Fruit fly (Drosophila melanogaster) whole organism, pupa: ENCODE results near the gene ca.
A peak's percentile ranks its signal among the peaks of the same experiment; 100 is the strongest.

Experiments used
- CG10348 ChIP-seq: fragments of 200-800 bp; sonication (Bioruptor generic); IDR thresholded peaks from 2 replicates; pipeline ENCODE4 v1.3.6; 2022; ENCODE audit warnings: missing biosample characterization, missing genetic modification characterization
- CG8159 ChIP-seq: fragments of 200-800 bp; sonication (Bioruptor generic); optimal IDR thresholded peaks from 3 replicates; lab custom pipeline; 2018; ENCODE audit warnings: missing biosample characterization, mild to moderate bottlenecking, missing genetic modification characterization, moderate library complexity
- CG8301 ChIP-seq: fragments of 200-800 bp; sonication (Bioruptor generic); optimal IDR thresholded peaks from 2 replicates; lab custom pipeline; 2018; ENCODE audit warnings: missing biosample characterization, mild to moderate bottlenecking, missing genetic modification characterization
- EcR ChIP-seq: fragments of 200-800 bp; sonication (Bioruptor generic); optimal IDR thresholded peaks from 3 replicates; lab custom pipeline; 2019; ENCODE audit warnings: missing biosample characterization, missing genetic modification characterization, mild to moderate bottlenecking, moderate library complexity, missing genetic modification reagents
- Pif1A ChIP-seq: fragments of 200-800 bp; sonication (Bioruptor generic); optimal IDR thresholded peaks from 3 replicates; lab custom pipeline; 2016; ENCODE audit warnings: missing biosample characterization, missing genetic modification characterization

DNA sequence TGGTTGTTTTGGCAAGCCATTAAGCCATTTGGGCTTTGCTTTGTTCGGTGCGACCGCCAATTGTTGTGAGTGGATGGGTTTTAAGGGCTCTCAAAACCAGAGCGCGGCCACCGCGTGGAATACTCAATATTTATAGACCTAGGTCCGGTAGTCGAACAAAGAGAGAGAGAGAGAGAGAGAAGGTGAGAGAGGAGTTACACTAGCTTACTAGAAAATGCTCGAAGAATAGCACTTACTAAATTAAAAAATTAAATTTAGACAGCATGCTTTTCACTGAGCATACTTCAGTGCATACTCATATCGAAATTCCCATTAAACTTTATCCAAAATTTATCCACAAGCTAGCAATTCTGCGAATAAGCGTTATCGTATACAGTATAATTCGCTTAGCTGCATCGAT lies 46.6 kb upstream of the ca start:
- TF ChIP-seq Pif1A (GFP tag; lab: Kevin White, UChicago) (no peak), CG8301 (tag; lab: Kevin White, UChicago) (no peak), CG10348 (GFP tag; lab: Robert Waterston, UW) (no peak), CG8159 (tag; lab: Kevin White, UChicago) (peak; percentile 24), EcR (GFP tag; lab: Kevin White, UChicago) (no peak)
